Worm (Caenorhabditis elegans) whole organism, L2 larva: ENCODE measurements around the gene ZK381.2.

Experiments used
- F13H6.1 ChIP-seq: sonication (generic microtip); optimal IDR thresholded peaks from 2 replicates; lab custom pipeline; 2016; ENCODE audit warnings: missing genetic modification characterization, missing compliant biosample characterization
- aly-2 ChIP-seq: fragments of 150-350 bp; optimal IDR thresholded peaks from 2 replicates; lab custom pipeline; 2014; ENCODE audit warnings: missing biosample characterization, missing genetic modification characterization
- ceh-16 ChIP-seq: fragments of 150-350 bp; optimal IDR thresholded peaks from 2 replicates; lab custom pipeline; 2014; ENCODE audit warnings: missing biosample characterization, missing genetic modification characterization
- lin-13 ChIP-seq: fragments of 150-350 bp; optimal IDR thresholded peaks from 2 replicates; lab custom pipeline; 2014; ENCODE audit warnings: missing biosample characterization, missing genetic modification reagents, missing genetic modification characterization
- nhr-237 ChIP-seq: fragments of 150-350 bp; optimal IDR thresholded peaks from 2 replicates; lab custom pipeline; 2014; ENCODE audit warnings: missing biosample characterization, missing genetic modification characterization
- unc-62 ChIP-seq: fragments of 150-350 bp; optimal IDR thresholded peaks from 2 replicates; lab custom pipeline; 2014; ENCODE audit warnings: missing biosample characterization, missing genetic modification reagents, missing genetic modification characterization

DNA sequence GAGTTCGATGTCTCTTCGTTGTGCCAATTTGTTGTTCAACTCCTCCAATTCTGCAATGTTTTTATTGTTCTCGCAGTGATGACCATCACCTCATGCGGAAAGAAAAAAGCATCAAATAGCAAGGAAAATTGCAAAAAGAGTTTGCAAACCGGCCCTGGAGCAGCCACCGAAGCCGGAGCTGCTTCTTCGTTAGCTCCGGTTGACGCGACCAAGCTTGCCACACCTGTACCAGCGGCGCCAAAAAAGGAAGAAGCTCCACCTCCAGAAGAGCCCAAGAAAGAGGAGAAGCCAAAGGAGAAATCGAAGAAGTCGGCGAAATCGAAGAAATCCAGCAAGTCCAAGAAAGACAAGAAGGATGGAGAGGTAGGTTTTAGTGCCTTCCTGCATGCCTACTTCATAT lies 44.9 kb downstream of the ZK381.2 start:
- TF ChIP-seq F13H6.1 (no peak), ceh-16 (tag; lab: Kevin White, UChicago) (no peak), unc-62 (GFP tag; lab: Kevin White, UChicago) (no peak), nhr-237 (tag; lab: Kevin White, UChicago) (no peak), lin-13 (GFP tag; lab: Kevin White, UChicago) (no peak), aly-2 (tag; lab: Kevin White, UChicago) (no peak)
